Worm (Caenorhabditis elegans) whole organism, L2 larva: Measurements from ENCODE around the gene T21B4.3.

Experiments
- C34F6.9 ChIP-seq: fragments of 150-350 bp; optimal IDR thresholded peaks from 2 replicates; lab custom pipeline; 2014; ENCODE audit warnings: missing biosample characterization, missing genetic modification characterization
- F13H6.1 ChIP-seq: sonication (generic microtip); optimal IDR thresholded peaks from 2 replicates; lab custom pipeline; 2016; ENCODE audit warnings: missing genetic modification characterization, missing compliant biosample characterization
- R02D3.7 ChIP-seq: fragments of 150-350 bp; optimal IDR thresholded peaks from 2 replicates; lab custom pipeline; 2014; ENCODE audit warnings: missing biosample characterization, missing genetic modification characterization
- Y55F3AM.14 ChIP-seq: fragments of 200-800 bp; sonication (Bioruptor generic); optimal IDR thresholded peaks from 2 replicates; lab custom pipeline; 2018; ENCODE audit warnings: mild to moderate bottlenecking, missing genetic modification characterization, missing compliant biosample characterization
- alr-1 ChIP-seq: fragments of 150-350 bp; optimal IDR thresholded peaks from 2 replicates; lab custom pipeline; 2014; ENCODE audit warnings: missing biosample characterization, missing genetic modification characterization
- ama-1 ChIP-seq: fragments of 150-350 bp; optimal IDR thresholded peaks from 2 replicates; lab custom pipeline; 2018; ENCODE audit warnings: inconsistent platforms
- blmp-1 ChIP-seq: sonication (generic microtip); optimal IDR thresholded peaks from 2 replicates; lab custom pipeline; 2017; ENCODE audit warnings: missing genetic modification characterization, mild to moderate bottlenecking, missing compliant biosample characterization, antibody characterized with exemption, moderate library complexity; ENCODE audit not compliant: insufficient read depth
- ceh-16 ChIP-seq: fragments of 150-350 bp; optimal IDR thresholded peaks from 2 replicates; lab custom pipeline; 2014; ENCODE audit warnings: missing biosample characterization, missing genetic modification characterization
- crh-2 ChIP-seq: sonication (generic microtip); optimal IDR thresholded peaks from 2 replicates; lab custom pipeline; 2017; ENCODE audit warnings: missing biosample characterization, missing genetic modification characterization
- dmd-4 ChIP-seq: sonication (generic microtip); optimal IDR thresholded peaks from 2 replicates; lab custom pipeline; 2017; ENCODE audit warnings: missing biosample characterization, missing genetic modification characterization
- egl-27 ChIP-seq: sonication (generic microtip); optimal IDR thresholded peaks from 3 replicates; lab custom pipeline; 2017; ENCODE audit warnings: missing biosample characterization, missing genetic modification reagents, missing genetic modification characterization
- elt-1 ChIP-seq: fragments of 150-350 bp; optimal IDR thresholded peaks from 2 replicates; lab custom pipeline; 2014; ENCODE audit warnings: missing biosample characterization, missing genetic modification characterization
- elt-3 ChIP-seq: sonication (generic microtip); optimal IDR thresholded peaks from 2 replicates; lab custom pipeline; 2017; ENCODE audit warnings: missing biosample characterization, missing genetic modification characterization
- fos-1 ChIP-seq: fragments of 150-350 bp; optimal IDR thresholded peaks from 2 replicates; lab custom pipeline; 2014; ENCODE audit warnings: missing biosample characterization, missing genetic modification characterization
- gmeb-1 ChIP-seq: fragments of 150-350 bp; optimal IDR thresholded peaks from 2 replicates; lab custom pipeline; 2014; ENCODE audit warnings: missing biosample characterization, missing genetic modification characterization
- lin-11 ChIP-seq: fragments of 150-350 bp; sonication (generic microtip); optimal IDR thresholded peaks from 2 replicates; lab custom pipeline; 2014; ENCODE audit warnings: missing biosample characterization, missing genetic modification characterization, inconsistent platforms, mixed read lengths
- lin-13 ChIP-seq: fragments of 150-350 bp; optimal IDR thresholded peaks from 2 replicates; lab custom pipeline; 2014; ENCODE audit warnings: missing biosample characterization, missing genetic modification reagents, missing genetic modification characterization
- lin-39 ChIP-seq: fragments of 150-350 bp; optimal IDR thresholded peaks from 2 replicates; lab custom pipeline; 2014; ENCODE audit warnings: missing biosample characterization, missing genetic modification reagents, missing genetic modification characterization
- lsy-2 ChIP-seq, 2 experiments: fragments of 150-350 bp in 1 of 2; sonication (generic microtip) in 1 of 2; optimal IDR thresholded peaks; 2 replicates each; lab custom pipeline; 2014 to 2017; ENCODE audit warnings: missing biosample characterization in 2 of 2, missing genetic modification characterization in 2 of 2
- mab-5 ChIP-seq: fragments of 150-350 bp; optimal IDR thresholded peaks from 2 replicates; lab custom pipeline; 2014; ENCODE audit warnings: missing biosample characterization, missing genetic modification characterization
- mbf-1 ChIP-seq: sonication (generic microtip); optimal IDR thresholded peaks from 2 replicates; lab custom pipeline; 2017; ENCODE audit warnings: missing biosample characterization, missing genetic modification characterization
- mdl-1 ChIP-seq, 2 experiments: fragments of 150-350 bp in 1 of 2; sonication (generic microtip) in 1 of 2; optimal IDR thresholded peaks; 2 replicates each; lab custom pipeline; 2017; ENCODE audit warnings: missing biosample characterization in 2 of 2, missing genetic modification characterization in 2 of 2
- nhr-10 ChIP-seq: sonication (generic microtip); optimal IDR thresholded peaks from 2 replicates; lab custom pipeline; 2017; ENCODE audit warnings: missing biosample characterization, missing genetic modification characterization
- nhr-12 ChIP-seq: fragments of 150-350 bp; optimal IDR thresholded peaks from 2 replicates; lab custom pipeline; 2014; ENCODE audit warnings: missing biosample characterization, missing genetic modification characterization
- nhr-129 ChIP-seq: fragments of 150-350 bp; optimal IDR thresholded peaks from 2 replicates; lab custom pipeline; 2014; ENCODE audit warnings: missing biosample characterization, missing genetic modification characterization
- nhr-23 ChIP-seq: fragments of 150-350 bp; optimal IDR thresholded peaks from 2 replicates; lab custom pipeline; 2014; ENCODE audit warnings: missing biosample characterization, missing genetic modification reagents, missing genetic modification characterization
- nhr-237 ChIP-seq: fragments of 150-350 bp; optimal IDR thresholded peaks from 2 replicates; lab custom pipeline; 2014; ENCODE audit warnings: missing biosample characterization, missing genetic modification characterization
- nhr-25 ChIP-seq: fragments of 150-350 bp; sonication (generic microtip); optimal IDR thresholded peaks from 3 replicates; lab custom pipeline; 2014; ENCODE audit warnings: missing biosample characterization, missing genetic modification characterization
- nhr-6 ChIP-seq: fragments of 150-350 bp; optimal IDR thresholded peaks from 2 replicates; lab custom pipeline; 2014; ENCODE audit warnings: missing biosample characterization, missing genetic modification characterization
- peb-1 ChIP-seq: fragments of 150-350 bp; optimal IDR thresholded peaks from 2 replicates; lab custom pipeline; 2014; ENCODE audit warnings: missing biosample characterization, missing genetic modification characterization
- skn-1 ChIP-seq: sonication (generic microtip); optimal IDR thresholded peaks from 2 replicates; lab custom pipeline; 2017; ENCODE audit warnings: missing biosample characterization, missing genetic modification characterization
- sma-3 ChIP-seq: sonication (generic microtip); optimal IDR thresholded peaks from 2 replicates; lab custom pipeline; 2016; ENCODE audit warnings: missing genetic modification reagents, missing genetic modification characterization, missing compliant biosample characterization
- sma-9 ChIP-seq, 2 experiments: fragments of 150-350 bp in 1 of 2; sonication (generic microtip) in 1 of 2; optimal IDR thresholded peaks; 2 replicates each; lab custom pipeline; 2014 to 2016; ENCODE audit warnings: missing genetic modification characterization in 2 of 2, mild to moderate bottlenecking in 1 of 2, missing biosample characterization in 1 of 2, missing compliant biosample characterization in 1 of 2, missing genetic modification reagents in 1 of 2, moderate library complexity in 1 of 2
- unc-39 ChIP-seq: fragments of 150-350 bp; optimal IDR thresholded peaks from 2 replicates; lab custom pipeline; 2014; ENCODE audit warnings: missing biosample characterization, missing genetic modification characterization
- unc-62 ChIP-seq: fragments of 150-350 bp; optimal IDR thresholded peaks from 2 replicates; lab custom pipeline; 2014; ENCODE audit warnings: missing biosample characterization, missing genetic modification reagents, missing genetic modification characterization
- zag-1 ChIP-seq: fragments of 150-350 bp; optimal IDR thresholded peaks from 2 replicates; lab custom pipeline; 2014; ENCODE audit warnings: missing biosample characterization, missing genetic modification characterization
- ztf-1 ChIP-seq: fragments of 200-800 bp; sonication (Bioruptor generic); conservative IDR thresholded peaks from 2 replicates; pipeline ENCODE4 v1.3.6; 2022; ENCODE audit warnings: missing genetic modification characterization, missing compliant biosample characterization
- ztf-11 ChIP-seq: sonication (generic microtip); optimal IDR thresholded peaks from 2 replicates; lab custom pipeline; 2017; ENCODE audit warnings: missing biosample characterization, missing genetic modification characterization
- ztf-4 ChIP-seq: fragments of 150-350 bp; optimal IDR thresholded peaks from 2 replicates; lab custom pipeline; 2014; ENCODE audit warnings: missing biosample characterization, missing genetic modification characterization

The T21B4.3 gene

ce11 chrII:12467047-12467446, 29.8 kb downstream of the T21B4.3 start, which contains the start of gene srg-16:
TSS of gene srg-16 (plus strand) at chrII:12467133.
- TF ChIP-seq ztf-11 (tag; lab: Kevin White, UChicago) (no peak), fos-1 (tag; lab: Kevin White, UChicago) (no peak), mab-5 (tag; lab: Kevin White, UChicago) (no peak), gmeb-1 (no peak), unc-39 (no peak), ceh-16 (tag; lab: Kevin White, UChicago) (no peak), egl-27 (tag; lab: Kevin White, UChicago) (no peak), lin-39 (no peak), nhr-12 (tag; lab: Kevin White, UChicago) (no peak), C34F6.9 (no peak), mbf-1 (tag; lab: Kevin White, UChicago) (no peak), sma-3 (GFP tag; lab: Kevin White, UChicago) (no peak), crh-2 (tag; lab: Kevin White, UChicago) (no peak), lin-13 (GFP tag; lab: Kevin White, UChicago) (no peak), R02D3.7 (tag; lab: Kevin White, UChicago) (no peak)

- TF ChIP-seq nhr-23 (tag; lab: Kevin White, UChicago) (no peak), blmp-1 (tag; lab: Kevin White, UChicago) (no peak), elt-3 (tag; lab: Kevin White, UChicago) (no peak), ztf-1 (GFP tag; lab: Robert Waterston, UW) (no peak)
These were observed 31.3 kb downstream of the T21B4.3 start, which contains the start of gene sre-37 for ce11 chrII:12465557-12465956. TSS of gene sre-37 (plus strand) at chrII:12465857.

- no peak for TF ChIP-seq nhr-25 (tag; lab: Kevin White, UChicago)
- no peak for TF ChIP-seq nhr-129 (tag; lab: Kevin White, UChicago)
- no peak for TF ChIP-seq sma-3 (GFP tag; lab: Kevin White, UChicago)
- TF ChIP-seq mab-5 (tag; lab: Kevin White, UChicago), result no peak
- TF ChIP-seq ama-1, result no peak
These were observed 34.6 kb downstream of the T21B4.3 start, which contains the start of gene F15A4.2 for ce11 chrII:12462244-12462643. TSS of gene F15A4.2 (plus strand) at chrII:12462544.

ce11 chrII:12460602-12461453, 36.1 kb downstream of the T21B4.3 start, which contains the start of gene tag-280:
TSS of gene tag-280 (plus strand) at chrII:12460652.
- no peak for TF ChIP-seq dmd-4 (tag; lab: Kevin White, UChicago)
- TF ChIP-seq nhr-129 (tag; lab: Kevin White, UChicago), result no peak
- no peak for TF ChIP-seq lin-11 (tag; lab: Kevin White, UChicago)
- TF ChIP-seq skn-1 (tag; lab: Kevin White, UChicago), result no peak
- no peak for TF ChIP-seq unc-62
- no peak for TF ChIP-seq zag-1 (tag; lab: Kevin White, UChicago)
- TF ChIP-seq fos-1 (tag; lab: Kevin White, UChicago), result no peak
- no peak for TF ChIP-seq R02D3.7 (tag; lab: Kevin White, UChicago)
- no peak for TF ChIP-seq nhr-23 (tag; lab: Kevin White, UChicago)
- no peak for TF ChIP-seq ztf-11 (tag; lab: Kevin White, UChicago)

- TF ChIP-seq nhr-12 (tag; lab: Kevin White, UChicago), result no peak
- TF ChIP-seq alr-1 (tag; lab: Kevin White, UChicago), result no peak
- peak; percentile 49 for TF ChIP-seq nhr-237 (tag; lab: Kevin White, UChicago)
- peak; percentile 13 for TF ChIP-seq nhr-6 (tag; lab: Kevin White, UChicago)
- TF ChIP-seq mdl-1 (tag; optimal IDR thresholded peaks at IDR 0.05; lab: Kevin White, UChicago), result peak in 1 of 2 experiments; percentile 14
- peak; percentile 86 to 92 for TF ChIP-seq lsy-2 (tag; optimal IDR thresholded peaks at IDR 0.05; lab: Kevin White, UChicago)
- no peak for TF ChIP-seq Y55F3AM.14 (GFP tag; lab: Kevin White, UChicago)
- TF ChIP-seq lin-11 (tag; lab: Kevin White, UChicago), result peak; percentile 66
- no peak for TF ChIP-seq dmd-4 (tag; lab: Kevin White, UChicago)
- no peak for TF ChIP-seq peb-1 (tag; lab: Kevin White, UChicago)
- TF ChIP-seq nhr-10 (tag; lab: Kevin White, UChicago), result peak; percentile 41
- no peak for TF ChIP-seq ama-1
- TF ChIP-seq sma-9 (GFP tag; optimal IDR thresholded peaks at IDR 0.05; lab: Kevin White, UChicago), result peak; percentile 86
- TF ChIP-seq sma-9 (tag; optimal IDR thresholded peaks at IDR 0.05; lab: Kevin White, UChicago), result no peak
- TF ChIP-seq F13H6.1 (tag; lab: Kevin White, UChicago), result peak; percentile 74
- peak; percentile 40 for TF ChIP-seq nhr-129 (tag; lab: Kevin White, UChicago)
- TF ChIP-seq sma-3 (GFP tag; lab: Kevin White, UChicago), result peak; percentile 82
- peak; percentile 36 for TF ChIP-seq ztf-4 (tag; lab: Kevin White, UChicago)
- no peak for TF ChIP-seq nhr-23 (tag; lab: Kevin White, UChicago)
- TF ChIP-seq unc-39, result no peak
- no peak for TF ChIP-seq ztf-1 (GFP tag; lab: Robert Waterston, UW)
- no peak for TF ChIP-seq unc-62
- TF ChIP-seq egl-27 (tag; lab: Kevin White, UChicago), result peak; percentile 71
- TF ChIP-seq lin-13 (GFP tag; lab: Kevin White, UChicago), result peak; percentile 85
- peak; percentile 82 for TF ChIP-seq crh-2 (tag; lab: Kevin White, UChicago)
- TF ChIP-seq elt-3 (tag; lab: Kevin White, UChicago), result no peak
- TF ChIP-seq ztf-11 (tag; lab: Kevin White, UChicago), result no peak
- peak; percentile 99 for TF ChIP-seq gmeb-1
- TF ChIP-seq elt-1, result no peak
- peak; percentile 85 for TF ChIP-seq C34F6.9
- TF ChIP-seq nhr-25 (tag; lab: Kevin White, UChicago), result peak; percentile 81
- TF ChIP-seq R02D3.7 (tag; lab: Kevin White, UChicago), result peak; percentile 49
These were observed 37.5 kb downstream of the T21B4.3 start, which contains the start of gene tag-281 for ce11 chrII:12459422-12459821. TSS of gene tag-281 (plus strand) at chrII:12459761.
